Fruit fly (Drosophila melanogaster): ENCODE measurements around the gene PolA2.
A peak's percentile ranks its signal among the peaks of the same experiment; 100 is the strongest.

The PolA2 gene

dm6 chr3R:27289638-27290037 lies 50.7 kb downstream of the PolA2 start (continued):
- TF ChIP-seq mam (GFP tag; optimal IDR thresholded peaks at IDR 0.05) (peak; percentile 58), cato (GFP tag; optimal IDR thresholded peaks at IDR 0.05; ENCODE audit: borderline replicate concordance) (no peak), schlank (tag; optimal IDR thresholded peaks at IDR 0.05) (peak; percentile 13), CG11723 (GFP tag; optimal IDR thresholded peaks at IDR 0.05) (peak; percentile 11), bab2 (GFP tag; optimal IDR thresholded peaks at IDR 0.05) (peak; percentile 40), NC2β (GFP tag; optimal IDR thresholded peaks at IDR 0.05) (no peak), Fer3 (tag; optimal IDR thresholded peaks at IDR 0.05) (peak; percentile 58), ERR (GFP tag; optimal IDR thresholded peaks at IDR 0.05) (no peak), Fer2 (tag; optimal IDR thresholded peaks at IDR 0.05) (peak; percentile 19), wor (GFP tag; IDR thresholded peaks at IDR 0.05) (no peak), Sox102F (GFP tag; optimal IDR thresholded peaks at IDR 0.05) (peak; percentile 23), dysf (GFP tag; IDR thresholded peaks at IDR 0.05) (peak; percentile 58), chn (GFP tag; optimal IDR thresholded peaks at IDR 0.05) (no peak), CG14014 (GFP tag; IDR thresholded peaks at IDR 0.05) (0 out of 2 replicates have a peak, but pooled peaks have one; percentile 35), CG13624 (GFP tag; optimal IDR thresholded peaks at IDR 0.05) (peak; percentile 39), CG7839 (tag; optimal IDR thresholded peaks at IDR 0.05) (peak; percentile 61), Dek (tag; optimal IDR thresholded peaks at IDR 0.05) (peak; percentile 32), az2 (GFP tag; optimal IDR thresholded peaks at IDR 0.05) (peak; percentile 34), CG9727 (GFP tag; optimal IDR thresholded peaks at IDR 0.05) (peak; percentile 15), CG11696 (GFP tag; IDR thresholded peaks at IDR 0.05) (0 out of 2 replicates have a peak, but pooled peaks have one; percentile 22), CG30403 (GFP tag; optimal IDR thresholded peaks at IDR 0.05) (peak; percentile 37), CG13894 (tag; optimal IDR thresholded peaks at IDR 0.05) (peak; percentile 54), CG2129 (GFP tag; IDR thresholded peaks at IDR 0.05; ENCODE audit: partially characterized antibody) (no peak), CG10267 (tag; optimal IDR thresholded peaks at IDR 0.05) (peak; percentile 17), CG16815 (GFP tag; optimal IDR thresholded peaks at IDR 0.05) (peak; percentile 13), CG1602 (GFP tag; optimal IDR thresholded peaks at IDR 0.05) (no peak), Hmr (GFP tag; optimal IDR thresholded peaks at IDR 0.05) (peak; percentile 29), row (GFP tag; IDR thresholded peaks at IDR 0.05) (peak; percentile 77), ATbp (GFP tag; optimal IDR thresholded peaks at IDR 0.05) (no peak), grau (tag; optimal IDR thresholded peaks at IDR 0.05) (peak; percentile 92), stwl (tag; optimal IDR thresholded peaks at IDR 0.05) (no peak), CG9215 (GFP tag; IDR thresholded peaks at IDR 0.05) (peak; percentile 46; the same call in 1 of the 2 replicates), CG9797 (GFP tag; optimal IDR thresholded peaks at IDR 0.05) (no peak), Xbp1 (GFP tag; optimal IDR thresholded peaks at IDR 0.05) (peak; percentile 30), CG15696 (tag; optimal IDR thresholded peaks at IDR 0.05) (peak; percentile 51), toy (GFP tag; IDR thresholded peaks at IDR 0.05) (no peak), gcm2 (GFP tag; optimal IDR thresholded peaks at IDR 0.05) (no peak), CG12219 (GFP tag; optimal IDR thresholded peaks at IDR 0.05) (peak; percentile 35), CG18619 (GFP tag; optimal IDR thresholded peaks at IDR 0.05) (no peak), Six4 (GFP tag; optimal IDR thresholded peaks at IDR 0.05) (peak; percentile 5), sna (GFP tag; IDR thresholded peaks at IDR 0.05; ENCODE audit: partially characterized antibody) (no peak), Abd-B (GFP tag; optimal IDR thresholded peaks at IDR 0.05) (no peak), cad (GFP tag; optimal IDR thresholded peaks at IDR 0.05) (no peak), CG13296 (GFP tag; optimal IDR thresholded peaks at IDR 0.05) (peak; percentile 10), CG2202 (tag; optimal IDR thresholded peaks at IDR 0.05) (no peak), CG17829 (tag; optimal IDR thresholded peaks at IDR 0.05) (peak; percentile 28), CG18764 (GFP tag; optimal IDR thresholded peaks at IDR 0.05) (no peak), CG1233 (GFP tag; optimal IDR thresholded peaks at IDR 0.05) (peak; percentile 4), cas (GFP tag; IDR thresholded peaks at IDR 0.05) (no peak), CG3281 (GFP tag; optimal IDR thresholded peaks at IDR 0.05) (peak; percentile 61), Atf6 (GFP tag; IDR thresholded peaks at IDR 0.05) (0 out of 2 replicates have a peak, but pooled peaks have one; percentile 24)

All from whole organism, embryonic.